Fruit fly (Drosophila melanogaster) S2 (cell line): ENCODE measurements around the gene CG10317.

Experiments used
- CG8478 ChIP-seq: fragments of >200 bp; optimal IDR thresholded peaks from 2 replicates; lab custom pipeline; 2018
- CTCF ChIP-seq, 2 experiments: fragments of >200 bp; optimal IDR thresholded peaks; 2 replicates each; lab custom pipeline; 2018

DNA sequence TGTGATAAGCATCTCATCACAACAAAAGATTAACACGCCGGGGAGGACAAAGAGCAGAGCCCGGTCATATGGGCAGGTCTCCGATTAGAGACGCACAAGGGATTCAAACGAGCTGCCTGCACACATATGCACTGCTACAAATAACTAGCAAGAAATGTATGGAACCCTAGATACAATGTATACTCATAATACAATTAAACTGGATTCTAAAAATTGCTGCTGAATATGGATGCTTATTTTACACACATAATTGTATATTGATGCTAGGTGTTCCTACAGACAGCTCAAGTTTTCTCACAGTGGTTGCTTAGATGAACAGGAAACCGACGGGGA is 33.3 kb downstream of the CG10317 start:
- TF ChIP-seq CG8478 (lab: Kevin White, UChicago) (no peak), CTCF (optimal IDR thresholded peaks at IDR 0.05; lab: Kevin White, UChicago) (no peak)
